Worm (Caenorhabditis elegans): ENCODE results near the gene F13D12.3.
A peak's percentile ranks its signal among the peaks of the same experiment; 100 is the strongest.

ce11 chrII:11746782-11747288, 26.6 kb downstream of the F13D12.3 start:
- TF ChIP-seq jun-1 (tag; optimal IDR thresholded peaks at IDR 0.05) (no peak), pqm-1 (tag; optimal IDR thresholded peaks at IDR 0.05) (no peak), snpc-4 (tag; optimal IDR thresholded peaks at IDR 0.05) (peak; percentile 8), ceh-16 (tag; optimal IDR thresholded peaks at IDR 0.05) (no peak), skn-1 (tag; optimal IDR thresholded peaks at IDR 0.05) (peak; percentile 9), aly-2 (tag; optimal IDR thresholded peaks at IDR 0.05) (no peak), daf-12 (tag; optimal IDR thresholded peaks at IDR 0.05) (no peak), unc-62 (GFP tag; optimal IDR thresholded peaks at IDR 0.05) (no peak), egl-27 (tag; optimal IDR thresholded peaks at IDR 0.05) (peak; percentile 70), nhr-237 (tag; optimal IDR thresholded peaks at IDR 0.05) (no peak), ztf-4 (tag; optimal IDR thresholded peaks at IDR 0.05) (no peak)

Data from whole organism, L3 larva.